Fruit fly (Drosophila melanogaster) whole organism, prepupa: ENCODE measurements around the gene T48.

Experiments used
- CG10631 ChIP-seq: fragments of 200-800 bp; sonication (Bioruptor generic); optimal IDR thresholded peaks from 2 replicates; lab custom pipeline; 2016; ENCODE audit warnings: missing biosample characterization, missing genetic modification characterization
- CG10669 ChIP-seq: fragments of 200-800 bp; sonication (Bioruptor generic); optimal IDR thresholded peaks from 3 replicates; lab custom pipeline; 2018; ENCODE audit warnings: missing biosample characterization, mild to moderate bottlenecking, missing genetic modification characterization, moderate library complexity
- CG11294 ChIP-seq: fragments of 200-800 bp; sonication (Bioruptor generic); IDR thresholded peaks from 2 replicates; pipeline ENCODE4 v1.3.6; 2022; ENCODE audit warnings: missing biosample characterization, missing genetic modification characterization
- CG11902 ChIP-seq: fragments of 200-800 bp; sonication (Bioruptor generic); optimal IDR thresholded peaks from 3 replicates; lab custom pipeline; 2016; ENCODE audit warnings: missing biosample characterization, missing genetic modification characterization
- CG15336 ChIP-seq: fragments of 200-800 bp; sonication (Bioruptor generic); IDR thresholded peaks from 2 replicates; pipeline ENCODE4 v1.3.6; 2022; ENCODE audit warnings: missing biosample characterization, missing genetic modification characterization
- CG31627 ChIP-seq: fragments of 200-800 bp; sonication (Bioruptor generic); optimal IDR thresholded peaks from 3 replicates; lab custom pipeline; 2016; ENCODE audit warnings: missing biosample characterization, missing genetic modification characterization
- CG34406 ChIP-seq: fragments of 200-800 bp; sonication (Bioruptor generic); optimal IDR thresholded peaks from 3 replicates; lab custom pipeline; 2016; ENCODE audit warnings: missing biosample characterization, missing genetic modification characterization
- CG3919 ChIP-seq: fragments of 200-800 bp; sonication (Bioruptor generic); optimal IDR thresholded peaks from 3 replicates; lab custom pipeline; 2016; ENCODE audit warnings: missing biosample characterization, missing genetic modification characterization
- CG6163 ChIP-seq: fragments of 200-800 bp; sonication (Bioruptor generic); IDR thresholded peaks from 3 replicates; pipeline ENCODE4 v1.3.6; 2022; ENCODE audit warnings: missing biosample characterization, missing genetic modification characterization
- CG6276 ChIP-seq: fragments of 200-800 bp; sonication (Bioruptor generic); optimal IDR thresholded peaks from 2 replicates; lab custom pipeline; 2017; ENCODE audit warnings: missing biosample characterization, mild to moderate bottlenecking, missing genetic modification characterization
- CG6854 ChIP-seq: fragments of 200-800 bp; sonication (Bioruptor generic); optimal IDR thresholded peaks from 2 replicates; lab custom pipeline; 2017; ENCODE audit warnings: missing biosample characterization, mild to moderate bottlenecking, missing genetic modification characterization
- CG8119 ChIP-seq: fragments of 200-800 bp; sonication (Bioruptor generic); IDR thresholded peaks from 3 replicates; pipeline ENCODE4 v1.3.6; 2022; ENCODE audit warnings: missing biosample characterization, missing genetic modification characterization
- CG8319 ChIP-seq: fragments of 200-800 bp; sonication (Bioruptor generic); optimal IDR thresholded peaks from 3 replicates; lab custom pipeline; 2016; ENCODE audit warnings: missing biosample characterization, missing genetic modification characterization
- CG9139 ChIP-seq: fragments of 200-800 bp; sonication (Bioruptor generic); optimal IDR thresholded peaks from 3 replicates; lab custom pipeline; 2017; ENCODE audit warnings: missing biosample characterization, mild to moderate bottlenecking, missing genetic modification characterization
- Eip75B ChIP-seq: fragments of 200-800 bp; sonication (Bioruptor generic); optimal IDR thresholded peaks from 3 replicates; lab custom pipeline; 2016; ENCODE audit warnings: missing biosample characterization, missing genetic modification characterization
- Eip78C ChIP-seq: fragments of 200-800 bp; sonication (Bioruptor generic); peaks from one replicate; lab custom pipeline; 2016; ENCODE audit warnings: missing biosample characterization, missing genetic modification characterization
- Eip93F ChIP-seq: fragments of 200-800 bp; sonication (Bioruptor generic); optimal IDR thresholded peaks from 2 replicates; lab custom pipeline; 2016; ENCODE audit warnings: missing biosample characterization, mild to moderate bottlenecking, missing genetic modification characterization
- Ets21C ChIP-seq: fragments of 200-800 bp; sonication (Bioruptor generic); optimal IDR thresholded peaks from 3 replicates; lab custom pipeline; 2016; ENCODE audit warnings: missing biosample characterization, missing genetic modification characterization
- Ets96B ChIP-seq: fragments of 200-800 bp; optimal IDR thresholded peaks from 2 replicates; lab custom pipeline; 2019; ENCODE audit warnings: missing biosample characterization, mild to moderate bottlenecking, missing genetic modification characterization, moderate library complexity
- Gug ChIP-seq: fragments of 200-800 bp; sonication (Bioruptor generic); IDR thresholded peaks from 2 replicates; pipeline ENCODE4 v1.3.6; 2022; ENCODE audit warnings: missing biosample characterization, missing genetic modification characterization
- Hr38 ChIP-seq: sonication (Bioruptor generic); optimal IDR thresholded peaks from 2 replicates; lab custom pipeline; 2016; ENCODE audit warnings: missing biosample characterization, missing genetic modification characterization
- Hr39 ChIP-seq: fragments of 200-800 bp; sonication (Bioruptor generic); optimal IDR thresholded peaks from 2 replicates; lab custom pipeline; 2016; ENCODE audit warnings: missing biosample characterization, missing genetic modification characterization
- Hr4 ChIP-seq: fragments of 200-800 bp; sonication (Bioruptor generic); optimal IDR thresholded peaks from 3 replicates; lab custom pipeline; 2016; ENCODE audit warnings: missing biosample characterization, missing genetic modification characterization
- Lpt ChIP-seq: fragments of 200-800 bp; sonication (Bioruptor generic); optimal IDR thresholded peaks from 3 replicates; lab custom pipeline; 2016; ENCODE audit warnings: missing biosample characterization, missing genetic modification characterization
- OdsH ChIP-seq: fragments of 200-800 bp; sonication (Bioruptor generic); optimal IDR thresholded peaks from 3 replicates; lab custom pipeline; 2016; ENCODE audit warnings: missing biosample characterization, missing genetic modification characterization
- Smox ChIP-seq: fragments of 200-800 bp; sonication (Bioruptor generic); optimal IDR thresholded peaks from 3 replicates; lab custom pipeline; 2016; ENCODE audit warnings: missing biosample characterization, missing genetic modification characterization
- Sox102F ChIP-seq: fragments of 200-800 bp; sonication (Bioruptor generic); optimal IDR thresholded peaks from 2 replicates; lab custom pipeline; 2016; ENCODE audit warnings: missing biosample characterization, mild to moderate bottlenecking, missing genetic modification characterization
- Sox14 ChIP-seq: fragments of 200-800 bp; sonication (Bioruptor generic); optimal IDR thresholded peaks from 3 replicates; lab custom pipeline; 2016; ENCODE audit warnings: missing biosample characterization, missing genetic modification characterization
- Sox15 ChIP-seq: fragments of 200-800 bp; sonication (Bioruptor generic); optimal IDR thresholded peaks from 3 replicates; lab custom pipeline; 2016; ENCODE audit warnings: missing biosample characterization, missing genetic modification characterization
- acj6 ChIP-seq: fragments of 200-800 bp; sonication (Bioruptor generic); optimal IDR thresholded peaks from 3 replicates; lab custom pipeline; 2016; ENCODE audit warnings: missing biosample characterization, missing genetic modification characterization
- dac ChIP-seq: fragments of 200-800 bp; sonication (Bioruptor generic); optimal IDR thresholded peaks from 2 replicates; lab custom pipeline; 2017; ENCODE audit warnings: missing biosample characterization, mild to moderate bottlenecking, missing genetic modification characterization
- dsx ChIP-seq: fragments of 200-800 bp; optimal IDR thresholded peaks from 3 replicates; lab custom pipeline; 2019; ENCODE audit warnings: missing biosample characterization, mild to moderate bottlenecking, missing genetic modification characterization, moderate library complexity; ENCODE audit not compliant: poor library complexity, severe bottlenecking
- eg ChIP-seq: fragments of 200-800 bp; sonication (Bioruptor generic); IDR thresholded peaks from 3 replicates; pipeline ENCODE4 v1.3.6; 2022; ENCODE audit warnings: missing biosample characterization, missing genetic modification characterization
- esn ChIP-seq: fragments of 200-800 bp; sonication (Bioruptor generic); optimal IDR thresholded peaks from 2 replicates; lab custom pipeline; 2016; ENCODE audit warnings: missing biosample characterization, mild to moderate bottlenecking, missing genetic modification characterization, moderate library complexity
- fd85E ChIP-seq: fragments of 200-800 bp; sonication (Bioruptor generic); optimal IDR thresholded peaks from 3 replicates; lab custom pipeline; 2016; ENCODE audit warnings: missing biosample characterization, missing genetic modification characterization
- fkh ChIP-seq: fragments of 200-800 bp; sonication (Bioruptor generic); optimal IDR thresholded peaks from 3 replicates; lab custom pipeline; 2017; ENCODE audit warnings: missing biosample characterization, mild to moderate bottlenecking, missing genetic modification characterization, moderate library complexity
- net ChIP-seq: fragments of 200-800 bp; sonication (Bioruptor generic); optimal IDR thresholded peaks from 3 replicates; lab custom pipeline; 2016; ENCODE audit warnings: missing biosample characterization, missing genetic modification characterization
- spab ChIP-seq: fragments of 200-800 bp; sonication (Bioruptor generic); optimal IDR thresholded peaks from 2 replicates; lab custom pipeline; 2017; ENCODE audit warnings: missing biosample characterization, mild to moderate bottlenecking, missing genetic modification characterization, missing genetic modification reagents
- ss ChIP-seq, 2 experiments: fragments of 200-800 bp; sonication (Bioruptor generic); optimal IDR thresholded peaks; 2 replicates in 1 of 2; 3 replicates in 1 of 2; lab custom pipeline; 2017 to 2018; ENCODE audit warnings: mild to moderate bottlenecking in 2 of 2, missing biosample characterization in 2 of 2, missing genetic modification characterization in 2 of 2, moderate library complexity in 1 of 2
- svp ChIP-seq: fragments of 200-800 bp; sonication (Bioruptor generic); peaks from one replicate; lab custom pipeline; 2016; ENCODE audit warnings: missing biosample characterization, missing genetic modification characterization
- topi ChIP-seq: fragments of 200-800 bp; sonication (Bioruptor generic); optimal IDR thresholded peaks from 3 replicates; lab custom pipeline; 2016; ENCODE audit warnings: missing biosample characterization, missing genetic modification characterization

T48 gene

dm6 chr3R:26859228-26859627 is 22.3 kb upstream of the T48 start (continued):
- TF ChIP-seq CG6163 (GFP tag; lab: Robert Waterston, UW) (peak; percentile 80), CG10669 (peak; percentile 29), CG31627 (GFP tag; lab: Kevin White, UChicago) (peak; percentile 41), Eip93F (GFP tag; lab: Kevin White, UChicago) (no peak), fd85E (GFP tag; lab: Kevin White, UChicago) (no peak), ss (GFP tag; optimal IDR thresholded peaks at IDR 0.05; lab: Kevin White, UChicago) (peak in 1 of 2 experiments; percentile 53), CG3919 (GFP tag; lab: Kevin White, UChicago) (peak; percentile 34), Hr39 (GFP tag; lab: Kevin White, UChicago) (peak; percentile 50), Hr4 (GFP tag; lab: Kevin White, UChicago) (no peak), acj6 (GFP tag; lab: Kevin White, UChicago) (peak; percentile 16), CG15336 (GFP tag; lab: Robert Waterston, UW) (peak; percentile 39; the same call in 1 of the 2 replicates), CG6854 (no peak), Sox15 (GFP tag; lab: Kevin White, UChicago) (no peak), eg (GFP tag; lab: Robert Waterston, UW) (peak; percentile 65), spab (GFP tag; lab: Kevin White, UChicago) (peak; percentile 16), OdsH (GFP tag; lab: Kevin White, UChicago) (peak; percentile 48), CG10631 (peak; percentile 46), CG8119 (peak; percentile 64), Smox (GFP tag; lab: Kevin White, UChicago) (peak; percentile 37), Sox102F (GFP tag; lab: Kevin White, UChicago) (peak; percentile 23)

- TF ChIP-seq Smox (GFP tag; lab: Kevin White, UChicago) (no peak), svp (GFP tag; lab: Kevin White, UChicago) (no peak), esn (GFP tag; lab: Kevin White, UChicago) (no peak), CG34406 (GFP tag; lab: Kevin White, UChicago) (no peak), CG31627 (GFP tag; lab: Kevin White, UChicago) (no peak), CG11902 (no peak), Hr38 (GFP tag; lab: Kevin White, UChicago) (no peak), Hr39 (GFP tag; lab: Kevin White, UChicago) (no peak), net (GFP tag; lab: Kevin White, UChicago) (no peak), Hr4 (GFP tag; lab: Kevin White, UChicago) (no peak), CG6276 (no peak), Sox14 (GFP tag; lab: Kevin White, UChicago) (no peak), CG11294 (GFP tag; lab: Robert Waterston, UW) (no peak), dsx (no peak), Ets96B (tag; lab: Kevin White, UChicago) (no peak), CG10631 (no peak), CG8319 (GFP tag; lab: Kevin White, UChicago) (no peak), Ets21C (GFP tag; lab: Kevin White, UChicago) (no peak), Sox102F (GFP tag; lab: Kevin White, UChicago) (no peak), dac (GFP tag; lab: Kevin White, UChicago) (no peak)
Observed at dm6 chr3R:26862213-26862612, 19.3 kb upstream of the T48 start.

dm6 chr3R:26862848-26863448 is 18.6 kb upstream of the T48 start, which contains the start of the genes Lerp and IntS12:
Lerp (minus strand) TSS chr3R:26863130.
IntS12 (plus strand) TSS chr3R:26863376.
- TF ChIP-seq Sox15 (GFP tag; lab: Kevin White, UChicago) (no peak), CG8119 (no peak), CG9139 (no peak), Gug (no peak), fkh (GFP tag; lab: Kevin White, UChicago) (peak; percentile 72), CG10631 (no peak), Lpt (GFP tag; lab: Kevin White, UChicago) (no peak), CG11902 (no peak), topi (GFP tag; lab: Kevin White, UChicago) (no peak), Eip78C (GFP tag; lab: Kevin White, UChicago) (peak; percentile 65), Eip75B (GFP tag; lab: Kevin White, UChicago) (no peak), CG34406 (GFP tag; lab: Kevin White, UChicago) (no peak), Sox14 (GFP tag; lab: Kevin White, UChicago) (peak; percentile 30), eg (GFP tag; lab: Robert Waterston, UW) (no peak), CG8319 (GFP tag; lab: Kevin White, UChicago) (no peak), Ets21C (GFP tag; lab: Kevin White, UChicago) (no peak), Eip93F (GFP tag; lab: Kevin White, UChicago) (no peak), CG31627 (GFP tag; lab: Kevin White, UChicago) (no peak), dsx (no peak)
